Worm (Caenorhabditis elegans): Measurements from ENCODE around the gene K02D10.4.

ce11 chrIII:8765030-8765429 lies 14.8 kb downstream of the K02D10.4 start:
- TF ChIP-seq nhr-11 (tag; optimal IDR thresholded peaks at IDR 0.05) (no peak), pag-3 (tag; optimal IDR thresholded peaks at IDR 0.05; ENCODE audit: borderline replicate concordance, insufficient read depth) (no peak), nhr-85 (tag) (no peak), tbx-2 (tag; optimal IDR thresholded peaks at IDR 0.05) (no peak), unc-62 (GFP tag; optimal IDR thresholded peaks at IDR 0.05) (no peak), egl-13 (tag; optimal IDR thresholded peaks at IDR 0.05) (no peak)
